Worm (Caenorhabditis elegans) whole organism, L4 larva: ENCODE results near the gene Y102A5C.27.

ENCODE experiments used
- F26F4.8 ChIP-seq: fragments of 200-800 bp; sonication (Bioruptor generic); conservative IDR thresholded peaks from 2 replicates; pipeline ENCODE4 v1.3.6; 2022; ENCODE audit warnings: missing genetic modification characterization, missing compliant biosample characterization
- F37D6.2 ChIP-seq: sonication (generic microtip); optimal IDR thresholded peaks from 2 replicates; lab custom pipeline; 2016; ENCODE audit warnings: mild to moderate bottlenecking, missing genetic modification characterization, missing compliant biosample characterization
- F44E2.7 ChIP-seq: fragments of 200-800 bp; sonication (Bioruptor generic); IDR thresholded peaks from 2 replicates; pipeline ENCODE4 v2.1.2; 2022; ENCODE audit warnings: missing genetic modification characterization, missing compliant biosample characterization
- T26A8.4 ChIP-seq: fragments of 200-800 bp; sonication (Bioruptor generic); IDR thresholded peaks from 2 replicates; pipeline ENCODE4 v1.3.6; 2022; ENCODE audit warnings: missing genetic modification characterization, missing compliant biosample characterization
- Y105C5A.15 ChIP-seq: fragments of 200-800 bp; sonication (Bioruptor generic); IDR thresholded peaks from 2 replicates; pipeline ENCODE4 v1.3.6; 2022; ENCODE audit warnings: missing genetic modification characterization, missing compliant biosample characterization
- Y48G9A.11 ChIP-seq: fragments of 200-800 bp; sonication (Bioruptor generic); IDR thresholded peaks from 2 replicates; pipeline ENCODE4 v1.3.6; 2022; ENCODE audit warnings: missing genetic modification reagents, missing genetic modification characterization, missing compliant biosample characterization
- Y5F2A.4 ChIP-seq: fragments of 200-800 bp; sonication (Bioruptor generic); optimal IDR thresholded peaks from 2 replicates; lab custom pipeline; 2018; ENCODE audit warnings: mild to moderate bottlenecking, missing genetic modification characterization, missing compliant biosample characterization
- Y75B8A.6 ChIP-seq: fragments of 200-800 bp; sonication (Bioruptor generic); IDR thresholded peaks from 2 replicates; pipeline ENCODE4 v1.3.6; 2022; ENCODE audit warnings: missing genetic modification reagents, missing genetic modification characterization, missing compliant biosample characterization
- ZK337.2 ChIP-seq: fragments of 200-800 bp; sonication (Bioruptor generic); IDR thresholded peaks from 2 replicates; pipeline ENCODE4 v1.3.6; 2022; ENCODE audit warnings: missing genetic modification reagents, missing genetic modification characterization, missing compliant biosample characterization
- ZK546.5 ChIP-seq, 2 experiments: sonication (generic microtip); optimal IDR thresholded peaks; 2 replicates each; lab custom pipeline; 2017; ENCODE audit warnings: missing biosample characterization in 2 of 2, missing genetic modification characterization in 2 of 2
- aha-1 ChIP-seq: fragments of 150-350 bp; peaks from one replicate; lab custom pipeline; 2014; ENCODE audit warnings: missing biosample characterization, missing genetic modification characterization
- ama-1 ChIP-seq: fragments of 150-350 bp; optimal IDR thresholded peaks from 2 replicates; lab custom pipeline; 2014; ENCODE audit warnings: inconsistent platforms, mixed read lengths
- ceh-28 ChIP-seq: fragments of 150-350 bp; optimal IDR thresholded peaks from 2 replicates; lab custom pipeline; 2014; ENCODE audit warnings: missing biosample characterization, missing genetic modification reagents, missing genetic modification characterization
- ceh-44 ChIP-seq: fragments of 200-800 bp; sonication (Bioruptor generic); IDR thresholded peaks from 2 replicates; pipeline ENCODE4 v1.3.6; 2022; ENCODE audit warnings: missing genetic modification reagents, missing genetic modification characterization, missing compliant biosample characterization
- ceh-62 ChIP-seq: sonication (generic microtip); optimal IDR thresholded peaks from 2 replicates; lab custom pipeline; 2017; ENCODE audit warnings: missing biosample characterization, missing genetic modification characterization
- ctbp-1 ChIP-seq: fragments of 200-800 bp; sonication (Bioruptor generic); IDR thresholded peaks from 2 replicates; pipeline ENCODE4 v1.3.6; 2022; ENCODE audit warnings: missing genetic modification reagents, missing genetic modification characterization, missing compliant biosample characterization
- daf-12 ChIP-seq: fragments of 150-350 bp; optimal IDR thresholded peaks from 2 replicates; lab custom pipeline; 2014; ENCODE audit warnings: missing biosample characterization, missing genetic modification reagents, missing genetic modification characterization
- dmd-8 ChIP-seq: fragments of 200-800 bp; sonication (Bioruptor generic); IDR thresholded peaks from 2 replicates; pipeline ENCODE4 v1.3.6; 2022; ENCODE audit warnings: missing genetic modification characterization, missing compliant biosample characterization
- dmd-9 ChIP-seq: fragments of 200-800 bp; sonication (Bioruptor generic); IDR thresholded peaks from 2 replicates; pipeline ENCODE4 v1.3.6; 2022; ENCODE audit warnings: missing genetic modification reagents, missing genetic modification characterization, missing compliant biosample characterization
- dpl-1 ChIP-seq: fragments of 150-350 bp; optimal IDR thresholded peaks from 2 replicates; lab custom pipeline; 2014; ENCODE audit warnings: missing biosample characterization, missing genetic modification reagents, missing genetic modification characterization
- fkh-10 ChIP-seq: fragments of 150-350 bp; optimal IDR thresholded peaks from 2 replicates; lab custom pipeline; 2014; ENCODE audit warnings: missing biosample characterization, missing genetic modification reagents, missing genetic modification characterization
- lin-13 ChIP-seq: fragments of 150-350 bp; optimal IDR thresholded peaks from 2 replicates; lab custom pipeline; 2014; ENCODE audit warnings: missing biosample characterization, missing genetic modification reagents, missing genetic modification characterization
- lin-39 ChIP-seq: fragments of 150-350 bp; optimal IDR thresholded peaks from 2 replicates; lab custom pipeline; 2014; ENCODE audit warnings: missing biosample characterization, missing genetic modification reagents, missing genetic modification characterization
- madf-5 ChIP-seq, 2 experiments: fragments of 200-800 bp; sonication (Bioruptor generic); IDR thresholded peaks; 2 replicates each; pipeline ENCODE4 v1.3.6; 2022; ENCODE audit warnings: missing compliant biosample characterization in 2 of 2, missing genetic modification characterization in 2 of 2
- mdt-29 ChIP-seq: fragments of 200-800 bp; sonication (Bioruptor generic); IDR thresholded peaks from 2 replicates; pipeline ENCODE4 v1.3.6; 2022; ENCODE audit warnings: missing genetic modification reagents, missing genetic modification characterization, missing compliant biosample characterization
- mep-1 ChIP-seq: fragments of 150-350 bp; sonication (generic microtip); optimal IDR thresholded peaks from 3 replicates; lab custom pipeline; 2014; ENCODE audit warnings: missing biosample characterization, missing genetic modification characterization
- mes-2 ChIP-seq: sonication (generic microtip); optimal IDR thresholded peaks from 2 replicates; lab custom pipeline; 2016; ENCODE audit warnings: missing genotype, mild to moderate bottlenecking, missing genetic modification characterization, missing compliant biosample characterization; ENCODE audit not compliant: poor library complexity, severe bottlenecking
- nhr-10 ChIP-seq: fragments of 150-350 bp; optimal IDR thresholded peaks from 2 replicates; lab custom pipeline; 2014; ENCODE audit warnings: missing biosample characterization, missing genetic modification characterization
- nhr-11 ChIP-seq: fragments of 150-350 bp; optimal IDR thresholded peaks from 2 replicates; lab custom pipeline; 2014; ENCODE audit warnings: missing biosample characterization, missing genetic modification characterization
- nhr-111 ChIP-seq: fragments of 200-800 bp; sonication (Bioruptor generic); optimal IDR thresholded peaks from 2 replicates; lab custom pipeline; 2018; ENCODE audit warnings: mild to moderate bottlenecking, missing genetic modification characterization, missing compliant biosample characterization
- nhr-237 ChIP-seq: sonication (generic microtip); optimal IDR thresholded peaks from 2 replicates; lab custom pipeline; 2017; ENCODE audit warnings: missing biosample characterization, missing genetic modification characterization
- nhr-25 ChIP-seq: sonication (generic microtip); optimal IDR thresholded peaks from 2 replicates; lab custom pipeline; 2017; ENCODE audit warnings: missing genetic modification characterization, mild to moderate bottlenecking, missing compliant biosample characterization, antibody characterized with exemption, moderate library complexity, borderline replicate concordance; ENCODE audit not compliant: insufficient read depth
- nhr-42 ChIP-seq: fragments of 200-800 bp; sonication (Bioruptor generic); IDR thresholded peaks from 2 replicates; pipeline ENCODE4 v1.3.6; 2022; ENCODE audit warnings: missing genetic modification characterization, missing compliant biosample characterization
- nhr-48 ChIP-seq: sonication (generic microtip); optimal IDR thresholded peaks from 2 replicates; lab custom pipeline; 2016; ENCODE audit warnings: mild to moderate bottlenecking, missing genetic modification characterization, missing compliant biosample characterization
- nhr-6 ChIP-seq: fragments of 150-350 bp; optimal IDR thresholded peaks from 2 replicates; lab custom pipeline; 2014; ENCODE audit warnings: missing biosample characterization, missing genetic modification characterization
- php-3 ChIP-seq: fragments of 200-800 bp; sonication (Bioruptor generic); IDR thresholded peaks from 2 replicates; pipeline ENCODE4 v1.3.6; 2022; ENCODE audit warnings: missing genetic modification reagents, missing genetic modification characterization, missing compliant biosample characterization
- saeg-2 ChIP-seq: fragments of 200-800 bp; sonication (Bioruptor generic); IDR thresholded peaks from 2 replicates; pipeline ENCODE4 v1.3.6; 2022; ENCODE audit warnings: missing genetic modification reagents, missing genetic modification characterization, missing compliant biosample characterization
- sdz-12 ChIP-seq: fragments of 200-800 bp; sonication (Bioruptor generic); optimal IDR thresholded peaks from 2 replicates; lab custom pipeline; 2018; ENCODE audit warnings: mild to moderate bottlenecking, missing genetic modification characterization, missing compliant biosample characterization
- skn-1 ChIP-seq: fragments of 150-350 bp; optimal IDR thresholded peaks from 2 replicates; lab custom pipeline; 2014; ENCODE audit warnings: missing biosample characterization, missing genetic modification characterization
- snpc-4 ChIP-seq: fragments of 150-350 bp; optimal IDR thresholded peaks from 2 replicates; lab custom pipeline; 2014; ENCODE audit warnings: missing biosample characterization, missing genetic modification characterization
- spr-1 ChIP-seq: sonication (generic microtip); optimal IDR thresholded peaks from 2 replicates; lab custom pipeline; 2016; ENCODE audit warnings: mild to moderate bottlenecking, missing genetic modification characterization, missing compliant biosample characterization
- zfp-2 ChIP-seq: sonication (generic microtip); optimal IDR thresholded peaks from 2 replicates; lab custom pipeline; 2016; ENCODE audit warnings: mild to moderate bottlenecking, missing genetic modification characterization, missing compliant biosample characterization
- ztf-11 ChIP-seq: fragments of 150-350 bp; optimal IDR thresholded peaks from 2 replicates; lab custom pipeline; 2014; ENCODE audit warnings: missing biosample characterization, missing genetic modification characterization
- ztf-7 ChIP-seq: fragments of 150-350 bp; optimal IDR thresholded peaks from 2 replicates; lab custom pipeline; 2014; ENCODE audit warnings: missing biosample characterization, missing genetic modification characterization

The Y102A5C.27 gene

ce11 chrV:16988614-16989013 is at the start of gene Y102A5C.27:
Y102A5C.27 (minus strand) TSS chrV:16988714.
- TF ChIP-seq ZK546.5 (tag; optimal IDR thresholded peaks at IDR 0.05; lab: Kevin White, UChicago) (no peak), ama-1 (lab: Kevin White, UChicago) (no peak), nhr-11 (no peak), ZK337.2 (GFP tag; lab: Robert Waterston, UW) (no peak), lin-39 (tag; lab: Kevin White, UChicago) (no peak), dmd-8 (GFP tag; lab: Robert Waterston, UW) (no peak)
- TF ChIP-seq, all 104 proteins: peak for 0

- TF ChIP-seq F37D6.2 (tag; lab: Kevin White, UChicago) (no peak), ZK546.5 (tag; optimal IDR thresholded peaks at IDR 0.05; lab: Kevin White, UChicago) (no peak), fkh-10 (GFP tag; lab: Kevin White, UChicago) (no peak), ctbp-1 (GFP tag; lab: Robert Waterston, UW) (no peak), php-3 (no peak), T26A8.4 (GFP tag; lab: Robert Waterston, UW) (no peak), sdz-12 (GFP tag; lab: Kevin White, UChicago) (no peak), ztf-7 (no peak), F26F4.8 (GFP tag; lab: Robert Waterston, UW) (no peak), zfp-2 (tag; lab: Kevin White, UChicago) (no peak), saeg-2 (GFP tag; lab: Robert Waterston, UW) (no peak), nhr-111 (no peak), ceh-28 (tag; lab: Kevin White, UChicago) (no peak), dmd-8 (GFP tag; lab: Robert Waterston, UW) (no peak), daf-12 (tag; lab: Kevin White, UChicago) (no peak)
These were observed 47.3 kb upstream of the Y102A5C.27 start, which contains the start of gene srz-94 for ce11 chrV:17035850-17036249. srz-94 (minus strand) TSS chrV:17035950.

- TF ChIP-seq madf-5 (GFP tag; IDR thresholded peaks at IDR 0.05; lab: Robert Waterston, UW) (no peak), nhr-10 (no peak), Y48G9A.11 (GFP tag; lab: Robert Waterston, UW) (no peak), mdt-29 (GFP tag; lab: Robert Waterston, UW) (no peak), ceh-62 (tag; lab: Kevin White, UChicago) (no peak), Y5F2A.4 (no peak), snpc-4 (no peak), ceh-44 (GFP tag; lab: Robert Waterston, UW) (no peak), nhr-6 (tag; lab: Kevin White, UChicago) (no peak), ZK337.2 (GFP tag; lab: Robert Waterston, UW) (no peak), ztf-11 (no peak), ceh-28 (tag; lab: Kevin White, UChicago) (no peak), nhr-42 (GFP tag; lab: Robert Waterston, UW) (no peak), mes-2 (no peak), nhr-48 (no peak), Y75B8A.6 (GFP tag; lab: Robert Waterston, UW) (no peak), dmd-9 (GFP tag; lab: Robert Waterston, UW) (no peak)
These were observed 41.9 kb upstream of the Y102A5C.27 start for ce11 chrV:17030430-17030829.

ce11 chrV:17026289-17026688 is 37.8 kb upstream of the Y102A5C.27 start, which contains the start of gene F49H6.15:
F49H6.15 (minus strand) TSS chrV:17026389.
- TF ChIP-seq lin-13 (GFP tag; lab: Kevin White, UChicago): no peak
- TF ChIP-seq F44E2.7: no peak
- no peak for TF ChIP-seq Y105C5A.15 (GFP tag; lab: Robert Waterston, UW)
- TF ChIP-seq mep-1 (tag; lab: Kevin White, UChicago): no peak
- no peak for TF ChIP-seq ZK546.5 (tag; optimal IDR thresholded peaks at IDR 0.05; lab: Kevin White, UChicago)
- TF ChIP-seq skn-1 (tag; lab: Kevin White, UChicago): no peak
- TF ChIP-seq nhr-6 (tag; lab: Kevin White, UChicago): no peak
- no peak for TF ChIP-seq dpl-1 (GFP tag; lab: Kevin White, UChicago)
- TF ChIP-seq ctbp-1 (GFP tag; lab: Robert Waterston, UW): no peak
- no peak for TF ChIP-seq spr-1 (tag; lab: Kevin White, UChicago)
- no peak for TF ChIP-seq nhr-237
- TF ChIP-seq mes-2: no peak
- no peak for TF ChIP-seq aha-1
- TF ChIP-seq nhr-25 (tag; lab: Kevin White, UChicago): no peak
